Worm (Caenorhabditis elegans): ENCODE data around the gene folt-1.

The folt-1 gene

DNA sequence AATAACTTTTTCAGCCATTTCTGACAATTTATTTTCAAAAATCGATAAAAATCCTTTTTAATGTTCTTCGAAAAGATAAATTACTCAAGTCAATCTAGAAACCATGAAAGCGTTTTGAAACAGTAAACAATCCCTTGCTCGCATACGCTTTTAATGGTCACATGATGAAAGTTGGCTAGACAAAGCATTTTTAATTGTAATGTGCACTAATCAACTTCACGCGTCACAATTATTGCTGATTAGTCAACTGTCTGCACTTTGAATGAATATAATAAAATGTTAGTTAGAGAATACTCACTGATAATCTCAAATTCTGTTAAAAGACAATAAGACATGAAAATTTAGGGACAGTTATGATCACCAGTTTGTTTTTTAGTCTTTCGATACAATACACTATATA lies 15.3 kb downstream of the folt-1 start:
- TF ChIP-seq ztf-26 (tag; optimal IDR thresholded peaks at IDR 0.05), result no peak
- no peak for TF ChIP-seq snpc-3.4 (tag; optimal IDR thresholded peaks at IDR 0.05)
- TF ChIP-seq nhr-80 (tag; optimal IDR thresholded peaks at IDR 0.05), result no peak
- TF ChIP-seq F39B2.1 (GFP tag; IDR thresholded peaks at IDR 0.05), result no peak
- no peak for TF ChIP-seq hrde-1 (tag; optimal IDR thresholded peaks at IDR 0.05; ENCODE audit: borderline replicate concordance)
- no peak for TF ChIP-seq ztf-6 (GFP tag; IDR thresholded peaks at IDR 0.05)
- TF ChIP-seq hmg-20 (GFP tag; IDR thresholded peaks at IDR 0.05), result no peak
- TF ChIP-seq egl-44 (GFP tag; IDR thresholded peaks at IDR 0.05), result no peak
- no peak for TF ChIP-seq mes-4 (tag; optimal IDR thresholded peaks at IDR 0.05)

DNA sequence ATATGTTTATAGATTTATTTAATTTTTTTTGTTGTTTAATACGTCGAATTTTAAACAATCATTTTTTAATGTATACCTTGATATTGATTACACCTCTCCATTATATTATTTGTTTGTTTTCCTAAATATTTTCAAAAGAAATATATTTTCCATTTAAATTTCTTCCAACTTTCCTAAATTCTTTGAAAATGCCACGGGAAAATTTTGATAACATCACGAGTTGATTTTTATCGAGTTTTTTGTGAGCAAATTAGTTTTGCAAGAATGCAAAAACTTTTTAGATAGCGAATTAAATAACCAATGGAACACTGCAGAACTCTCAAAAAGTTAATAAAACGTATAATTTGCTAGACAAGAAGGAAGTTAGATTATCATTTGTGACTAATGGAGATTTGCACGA lies 16.7 kb downstream of the folt-1 start, which contains the start of gene srg-42:
srg-42 (minus strand) TSS at position 101 of the 400 bp plus-strand sequence.
- TF ChIP-seq mes-4 (tag; optimal IDR thresholded peaks at IDR 0.05) (no peak), dpff-1 (tag; optimal IDR thresholded peaks at IDR 0.05) (no peak), cebp-1 (GFP tag; IDR thresholded peaks at IDR 0.05) (no peak), cebp-1 (tag; optimal IDR thresholded peaks at IDR 0.05) (no peak), F22D6.2 (tag; optimal IDR thresholded peaks at IDR 0.05) (no peak)

DNA sequence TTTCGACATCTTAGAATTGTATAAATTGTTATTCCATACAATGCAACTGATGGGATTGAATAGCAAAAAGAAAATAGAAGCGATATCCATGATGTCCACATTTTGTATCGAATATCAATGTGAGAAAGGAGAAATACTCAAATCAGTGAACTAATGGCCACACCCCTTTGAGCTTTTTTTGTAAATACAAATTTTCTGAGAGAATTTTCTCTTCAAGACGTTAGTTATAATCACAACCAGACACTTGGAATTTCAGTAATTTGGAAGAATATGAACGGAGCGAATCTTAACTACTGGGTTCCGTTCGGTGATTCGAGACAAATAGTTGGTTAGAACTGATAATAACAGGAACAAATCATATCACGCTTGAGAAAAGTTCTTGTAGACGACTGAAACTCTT lies 20.5 kb downstream of the folt-1 start, which contains the start of gene srg-41:
srg-41 (minus strand) TSS at position 101 of the 400 bp plus-strand sequence.
- TF ChIP-seq hlh-26 (GFP tag; conservative IDR thresholded peaks at IDR 0.05) (no peak), lir-1 (GFP tag; conservative IDR thresholded peaks at IDR 0.05) (no peak)

DNA sequence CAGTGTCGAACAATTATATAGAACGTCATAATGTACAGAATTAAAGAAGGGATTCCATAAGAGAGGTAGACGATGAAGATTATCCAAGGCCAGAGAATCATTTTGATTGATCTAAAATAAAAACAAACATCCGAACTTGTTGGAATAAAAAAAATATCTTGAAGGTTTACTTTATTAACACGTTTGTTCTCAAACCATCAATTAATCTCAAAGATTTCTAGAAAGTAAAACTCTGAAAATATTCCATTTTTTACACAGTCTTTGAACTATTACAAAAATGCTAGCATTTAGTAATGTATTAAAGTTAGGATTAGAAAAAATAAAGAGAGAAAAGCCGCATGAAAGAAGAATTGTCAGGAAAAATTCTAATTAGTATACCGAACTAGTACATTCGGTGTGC lies 23.2 kb downstream of the folt-1 start, which contains the start of gene srg-40:
srg-40 (minus strand) TSS at position 101 of the 400 bp plus-strand sequence.
- TF ChIP-seq lin-26 (GFP tag; IDR thresholded peaks at IDR 0.05), result no peak
- no peak for TF ChIP-seq ceh-58 (GFP tag; IDR thresholded peaks at IDR 0.05)
- TF ChIP-seq egl-44 (GFP tag; IDR thresholded peaks at IDR 0.05), result no peak
- no peak for TF ChIP-seq efl-1 (GFP tag; optimal IDR thresholded peaks at IDR 0.05)
- no peak for TF ChIP-seq ceh-27 (GFP tag; optimal IDR thresholded peaks at IDR 0.05)
- no peak for TF ChIP-seq aptf-3 (GFP tag; IDR thresholded peaks at IDR 0.05)
- no peak for TF ChIP-seq nhr-27 (tag; optimal IDR thresholded peaks at IDR 0.05)
- no peak for TF ChIP-seq cebp-1 (GFP tag; IDR thresholded peaks at IDR 0.05)
- no peak for TF ChIP-seq cebp-1 (tag; optimal IDR thresholded peaks at IDR 0.05)
- TF ChIP-seq madf-6 (GFP tag; IDR thresholded peaks at IDR 0.05), result no peak
- TF ChIP-seq bed-1 (GFP tag; IDR thresholded peaks at IDR 0.05), result no peak
- TF ChIP-seq die-1 (tag; optimal IDR thresholded peaks at IDR 0.05), result no peak
- TF ChIP-seq ceh-40 (GFP tag; IDR thresholded peaks at IDR 0.05), result no peak
- TF ChIP-seq ceh-79 (tag; optimal IDR thresholded peaks at IDR 0.05), result no peak
- TF ChIP-seq ztf-18 (tag; optimal IDR thresholded peaks at IDR 0.05), result no peak
- no peak for TF ChIP-seq pha-4 (tag; optimal IDR thresholded peaks at IDR 0.05)
- no peak for TF ChIP-seq Y53F4B.3 (GFP tag; IDR thresholded peaks at IDR 0.05)
- no peak for TF ChIP-seq let-526 (GFP tag; IDR thresholded peaks at IDR 0.05)
- TF ChIP-seq B0261.1 (tag; optimal IDR thresholded peaks at IDR 0.05), result no peak

DNA sequence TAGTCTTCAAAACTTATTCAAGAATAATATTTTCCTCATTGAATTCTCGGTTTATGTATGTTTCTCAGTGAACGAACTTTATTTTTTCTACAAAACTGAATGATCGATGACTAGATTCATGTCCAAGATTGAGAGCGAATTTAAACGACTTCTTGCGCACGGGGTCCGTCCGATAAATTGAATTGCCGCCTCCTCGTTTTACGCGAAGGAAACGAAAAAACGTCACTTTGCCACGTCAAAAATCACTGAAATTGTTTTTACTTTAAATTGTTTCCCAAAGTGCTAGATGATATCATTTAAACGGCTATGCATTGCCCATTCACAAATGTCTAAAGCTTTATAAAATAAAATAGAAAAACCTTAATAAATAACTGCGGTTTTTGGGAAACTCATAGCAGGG lies 26.5 kb downstream of the folt-1 start:
- TF ChIP-seq hsf-1 (GFP tag; IDR thresholded peaks at IDR 0.05), result no peak
- no peak for TF ChIP-seq snpc-4 (GFP tag; optimal IDR thresholded peaks at IDR 0.05)
- no peak for TF ChIP-seq snpc-4 (tag; optimal IDR thresholded peaks at IDR 0.05)
- TF ChIP-seq him-1 (tag; optimal IDR thresholded peaks at IDR 0.05), result no peak
